Worm (Caenorhabditis elegans) whole organism, midembryonic: ENCODE results near the gene msp-74.

Experiments used
- T22C8.4 ChIP-seq: fragments of 200-800 bp; sonication (Bioruptor generic); IDR thresholded peaks from 2 replicates; pipeline ENCODE4 v1.3.6; 2022; ENCODE audit warnings: missing genetic modification characterization, missing compliant biosample characterization
- cog-1 ChIP-seq: sonication (generic microtip); optimal IDR thresholded peaks from 2 replicates; lab custom pipeline; 2016; ENCODE audit warnings: missing genetic modification characterization, missing compliant biosample characterization
- ref-1 ChIP-seq: fragments of 200-800 bp; sonication (Bioruptor generic); conservative IDR thresholded peaks from 2 replicates; pipeline ENCODE4 v1.3.6; 2022; ENCODE audit warnings: missing genetic modification reagents, missing genetic modification characterization, missing compliant biosample characterization
- ztf-23 ChIP-seq: fragments of 200-800 bp; sonication (Bioruptor generic); IDR thresholded peaks from 2 replicates; pipeline ENCODE4 v1.3.6; 2022; ENCODE audit warnings: missing genetic modification reagents, missing genetic modification characterization, missing compliant biosample characterization

DNA sequence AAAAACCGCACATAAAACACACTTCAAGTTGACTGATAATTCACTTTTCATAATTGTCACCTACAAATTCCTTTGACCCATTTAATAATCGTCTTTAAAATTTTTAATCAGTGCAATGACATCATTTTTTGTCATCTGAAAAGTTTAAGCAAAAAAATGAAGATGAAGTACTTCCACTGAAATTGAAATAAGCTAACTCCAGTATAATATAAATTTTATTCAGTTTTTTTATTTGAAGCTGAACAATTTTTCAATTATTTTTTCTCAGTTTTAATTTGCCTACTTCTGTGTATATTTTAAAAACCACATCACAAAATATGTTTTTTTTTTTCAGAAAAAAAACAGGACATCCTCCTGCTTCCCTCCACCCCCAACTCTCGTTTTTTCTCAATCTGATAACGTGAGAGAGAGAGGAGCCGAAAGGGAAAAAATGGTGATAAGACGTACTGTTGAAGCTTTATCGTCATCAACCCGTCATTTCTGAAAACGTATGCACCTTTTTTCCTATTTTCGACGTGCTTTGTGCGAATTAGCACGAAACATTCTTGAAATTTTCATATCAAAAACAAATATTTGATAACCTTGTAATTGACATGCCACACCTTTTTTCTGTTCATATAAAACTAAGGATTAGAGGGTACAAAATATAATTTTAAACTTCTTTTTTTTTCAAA, 11.2 kb downstream of the msp-74 start, which contains the start of the genes C04G6.11 and mpk-2:
- TF ChIP-seq T22C8.4: no peak
- TF ChIP-seq ztf-23 (GFP tag; lab: Robert Waterston, UW): no peak
- no peak for TF ChIP-seq cog-1 (tag; lab: Kevin White, UChicago)
- no peak for TF ChIP-seq ref-1 (GFP tag; lab: Robert Waterston, UW)
